Fruit fly (Drosophila melanogaster) whole organism: ENCODE measurements around the gene Fkbp59.

ENCODE experiments used
- Dll ChIP-seq: fragments of >200 bp; optimal IDR thresholded peaks from 2 replicates; lab custom pipeline; 2017
- EcR ChIP-seq, 2 experiments: fragments of >200 bp; optimal IDR thresholded peaks; 2 replicates each; lab custom pipeline; 2017; ENCODE audit warnings: missing biosample characterization in 2 of 2, missing genetic modification characterization in 2 of 2, missing genetic modification reagents in 2 of 2
- psq ChIP-seq: fragments of >200 bp; optimal IDR thresholded peaks from 2 replicates; lab custom pipeline; 2017
- usp ChIP-seq: fragments of >200 bp; optimal IDR thresholded peaks from 2 replicates; lab custom pipeline; 2017; ENCODE audit warnings: missing biosample characterization, missing genetic modification characterization, mixed read lengths

DNA sequence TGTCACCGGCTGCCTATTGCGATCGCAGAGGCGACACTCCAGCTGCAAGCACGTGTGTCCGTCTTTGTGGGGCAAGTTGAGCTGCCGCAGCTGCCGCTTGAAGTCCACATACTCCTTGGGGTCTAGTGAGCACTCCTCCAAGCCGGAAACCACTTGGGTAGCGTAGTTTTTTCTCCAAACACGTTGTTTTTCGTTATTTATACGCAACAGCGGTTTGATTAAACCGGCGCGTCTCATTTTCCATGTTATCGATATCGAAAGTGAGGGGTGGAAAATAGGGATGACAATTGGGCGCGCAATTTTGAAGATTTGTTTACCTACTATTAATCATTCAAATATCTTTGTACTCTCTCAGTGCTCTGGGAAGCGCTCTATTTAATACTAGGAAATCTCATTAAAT is 5.4 kb downstream of the Fkbp59 start, which contains the start of gene mtDNA-helicase:
- TF ChIP-seq psq (lab: Kevin White, UChicago), result no peak
- no peak for TF ChIP-seq usp (GFP tag; lab: Kevin White, UChicago)
- TF ChIP-seq Dll, result no peak
- no peak for TF ChIP-seq EcR (GFP tag; optimal IDR thresholded peaks at IDR 0.05; lab: Kevin White, UChicago)
